Fruit fly (Drosophila melanogaster) whole organism, embryonic: Measurements from ENCODE around the gene CG7907.

ENCODE experiments used
- CG2116 ChIP-seq: fragments of 200-800 bp; sonication (Bioruptor generic); optimal IDR thresholded peaks from 3 replicates; lab custom pipeline; 2018; ENCODE audit warnings: missing biosample characterization, mild to moderate bottlenecking, missing genetic modification characterization
- CG2889 ChIP-seq: fragments of 200-800 bp; sonication (Bioruptor generic); IDR thresholded peaks from 3 replicates; pipeline ENCODE4 v1.3.6; 2022; ENCODE audit warnings: missing biosample characterization, missing genetic modification characterization
- wor ChIP-seq: fragments of 200-800 bp; sonication (Bioruptor generic); IDR thresholded peaks from 2 replicates; pipeline ENCODE4 v1.3.6; 2022; ENCODE audit warnings: missing biosample characterization, missing genetic modification characterization

- no peak for TF ChIP-seq CG2889 (GFP tag; lab: Robert Waterston, UW)
- no peak for TF ChIP-seq CG2116 (GFP tag; lab: Kevin White, UChicago)
- no peak for TF ChIP-seq wor (GFP tag; lab: Robert Waterston, UW)
Observed at dm6 chr3R:21440760-21441159, 37.2 kb downstream of the CG7907 start.
